Worm (Caenorhabditis elegans) whole organism, L4 larva: ENCODE data around the gene clpr-2.

ENCODE experiments used
- Y5F2A.4 ChIP-seq: fragments of 200-800 bp; sonication (Bioruptor generic); optimal IDR thresholded peaks from 2 replicates; lab custom pipeline; 2018; ENCODE audit warnings: mild to moderate bottlenecking, missing genetic modification characterization, missing compliant biosample characterization
- ZK337.2 ChIP-seq: fragments of 200-800 bp; sonication (Bioruptor generic); IDR thresholded peaks from 2 replicates; pipeline ENCODE4 v1.3.6; 2022; ENCODE audit warnings: missing genetic modification reagents, missing genetic modification characterization, missing compliant biosample characterization
- aha-1 ChIP-seq: fragments of 150-350 bp; peaks from one replicate; lab custom pipeline; 2014; ENCODE audit warnings: missing biosample characterization, missing genetic modification characterization
- aly-2 ChIP-seq: sonication (generic microtip); optimal IDR thresholded peaks from 2 replicates; lab custom pipeline; 2018; ENCODE audit warnings: missing biosample characterization, missing genetic modification characterization
- ceh-20 ChIP-seq: fragments of 200-800 bp; sonication (Bioruptor generic); IDR thresholded peaks from 2 replicates; pipeline ENCODE4 v1.3.6; 2022; ENCODE audit warnings: missing genetic modification reagents, missing genetic modification characterization, missing compliant biosample characterization
- ceh-28 ChIP-seq: fragments of 150-350 bp; optimal IDR thresholded peaks from 2 replicates; lab custom pipeline; 2014; ENCODE audit warnings: missing biosample characterization, missing genetic modification reagents, missing genetic modification characterization
- daf-16 ChIP-seq, 3 experiments: sonication (generic microtip); optimal IDR thresholded peaks; 2 replicates each; lab custom pipeline; 2016 to 2017; ENCODE audit warnings: missing genetic modification characterization in 3 of 3, missing genetic modification reagents in 3 of 3, mild to moderate bottlenecking in 2 of 3, missing compliant biosample characterization in 2 of 3, missing biosample characterization in 1 of 3, moderate library complexity in 1 of 3
- dmd-9 ChIP-seq: fragments of 200-800 bp; sonication (Bioruptor generic); IDR thresholded peaks from 2 replicates; pipeline ENCODE4 v1.3.6; 2022; ENCODE audit warnings: missing genetic modification reagents, missing genetic modification characterization, missing compliant biosample characterization
- dve-1 ChIP-seq: sonication (generic microtip); optimal IDR thresholded peaks from 2 replicates; lab custom pipeline; 2017; ENCODE audit warnings: antibody characterized with exemption, mild to moderate bottlenecking, missing genetic modification characterization, missing compliant biosample characterization; ENCODE audit not compliant: insufficient read depth
- lin-38 ChIP-seq: fragments of 200-800 bp; sonication (Bioruptor generic); IDR thresholded peaks from 2 replicates; pipeline ENCODE4 v1.3.6; 2022; ENCODE audit warnings: missing genetic modification reagents, missing genetic modification characterization, missing compliant biosample characterization
- lsy-2 ChIP-seq, 2 experiments: fragments of 150-350 bp in 1 of 2; sonication (generic microtip) in 1 of 2; optimal IDR thresholded peaks; 2 replicates each; lab custom pipeline; 2014 to 2017; ENCODE audit warnings: missing biosample characterization in 2 of 2, missing genetic modification characterization in 2 of 2
- mdl-1 ChIP-seq, 2 experiments: fragments of 150-350 bp in 1 of 2; sonication (generic microtip) in 1 of 2; optimal IDR thresholded peaks; 2 replicates each; lab custom pipeline; 2014 to 2017; ENCODE audit warnings: missing biosample characterization in 2 of 2, missing genetic modification characterization in 2 of 2
- mes-2 ChIP-seq: sonication (generic microtip); optimal IDR thresholded peaks from 2 replicates; lab custom pipeline; 2016; ENCODE audit warnings: missing genotype, mild to moderate bottlenecking, missing genetic modification characterization, missing compliant biosample characterization; ENCODE audit not compliant: poor library complexity, severe bottlenecking
- nhr-102 ChIP-seq: sonication (generic microtip); optimal IDR thresholded peaks from 2 replicates; lab custom pipeline; 2016; ENCODE audit warnings: mild to moderate bottlenecking, missing genetic modification characterization, moderate library complexity, missing compliant biosample characterization
- nhr-48 ChIP-seq: sonication (generic microtip); optimal IDR thresholded peaks from 2 replicates; lab custom pipeline; 2016; ENCODE audit warnings: mild to moderate bottlenecking, missing genetic modification characterization, missing compliant biosample characterization
- pqm-1 ChIP-seq: sonication (generic microtip); optimal IDR thresholded peaks from 2 replicates; lab custom pipeline; 2017; ENCODE audit warnings: missing biosample characterization, missing genetic modification characterization
- rbr-2 ChIP-seq: sonication (generic microtip); optimal IDR thresholded peaks from 2 replicates; lab custom pipeline; 2016; ENCODE audit warnings: missing genotype, missing genetic modification characterization, missing compliant biosample characterization
- set-16 ChIP-seq: fragments of 200-800 bp; sonication (Bioruptor generic); IDR thresholded peaks from 2 replicates; pipeline ENCODE4 v1.3.6; 2022; ENCODE audit warnings: missing genetic modification reagents, missing genetic modification characterization, missing compliant biosample characterization
- skn-1 ChIP-seq: fragments of 150-350 bp; optimal IDR thresholded peaks from 2 replicates; lab custom pipeline; 2014; ENCODE audit warnings: missing biosample characterization, missing genetic modification characterization
- snpc-1.2 ChIP-seq: fragments of 200-800 bp; sonication (Bioruptor generic); IDR thresholded peaks from 2 replicates; pipeline ENCODE4 v1.3.6; 2022; ENCODE audit warnings: missing genetic modification reagents, missing genetic modification characterization, missing compliant biosample characterization
- spr-1 ChIP-seq: sonication (generic microtip); optimal IDR thresholded peaks from 2 replicates; lab custom pipeline; 2016; ENCODE audit warnings: mild to moderate bottlenecking, missing genetic modification characterization, missing compliant biosample characterization
- tag-97 ChIP-seq: fragments of 200-800 bp; sonication (Bioruptor generic); IDR thresholded peaks from 2 replicates; pipeline ENCODE4 v1.3.6; 2022; ENCODE audit warnings: missing genetic modification characterization, missing compliant biosample characterization
- tra-1 ChIP-seq: fragments of 200-800 bp; sonication (Bioruptor generic); IDR thresholded peaks from 2 replicates; pipeline ENCODE4 v1.3.6; 2022; ENCODE audit warnings: missing genetic modification reagents, missing genetic modification characterization, missing compliant biosample characterization
- unc-62 ChIP-seq, 3 experiments: fragments of 150-350 bp in 1 of 3; sonication (generic microtip); optimal IDR thresholded peaks in 2 of 3; peaks in 1 of 3; 1 replicate in 1 of 3; 2 replicates in 2 of 3; lab custom pipeline; 2014 to 2017; ENCODE audit warnings: missing biosample characterization in 3 of 3, missing genetic modification characterization in 3 of 3, missing genetic modification reagents in 3 of 3, missing genotype in 1 of 3
- vab-7 ChIP-seq: fragments of 200-800 bp; sonication (Bioruptor generic); IDR thresholded peaks from 2 replicates; pipeline ENCODE4 v1.3.6; 2022; ENCODE audit warnings: missing genetic modification reagents, missing genetic modification characterization, missing compliant biosample characterization
- ztf-11 ChIP-seq: fragments of 150-350 bp; optimal IDR thresholded peaks from 2 replicates; lab custom pipeline; 2014; ENCODE audit warnings: missing biosample characterization, missing genetic modification characterization
- ztf-7 ChIP-seq: fragments of 150-350 bp; optimal IDR thresholded peaks from 2 replicates; lab custom pipeline; 2014; ENCODE audit warnings: missing biosample characterization, missing genetic modification characterization

Gene clpr-2

DNA sequence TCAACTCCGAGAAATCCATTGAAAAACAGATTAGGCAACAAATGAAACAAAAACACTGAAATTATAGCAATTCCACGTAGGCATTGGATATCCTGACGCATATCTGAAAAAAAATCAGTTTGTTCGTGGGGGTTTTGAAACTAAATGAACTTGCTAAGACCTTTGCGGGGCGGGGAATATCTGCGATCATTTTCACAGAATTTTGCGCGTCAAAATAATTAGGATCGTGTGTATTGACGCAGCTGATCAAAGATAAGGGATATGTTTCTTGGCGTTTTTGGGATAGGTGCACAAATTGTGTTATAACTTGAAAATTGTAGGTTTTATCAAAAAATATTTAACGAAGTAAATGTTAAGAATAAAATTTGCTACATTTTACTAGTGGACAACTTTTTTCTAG lies 8.1 kb downstream of the clpr-2 start, which contains the start of gene oac-30:
oac-30 (minus strand) TSS at position 101 of the 400 bp plus-strand sequence.
- TF ChIP-seq lin-38 (GFP tag; lab: Robert Waterston, UW) (no peak), mdl-1 (tag; optimal IDR thresholded peaks at IDR 0.05; lab: Kevin White, UChicago) (no peak), tra-1 (GFP tag; lab: Robert Waterston, UW) (no peak), dve-1 (tag; lab: Kevin White, UChicago) (no peak), daf-16 (GFP tag; optimal IDR thresholded peaks at IDR 0.05; lab: Kevin White, UChicago) (no peak), daf-16 (tag; optimal IDR thresholded peaks at IDR 0.05; lab: Kevin White, UChicago) (no peak), lsy-2 (tag; optimal IDR thresholded peaks at IDR 0.05; lab: Kevin White, UChicago) (no peak), skn-1 (tag; lab: Kevin White, UChicago) (no peak), snpc-1.2 (GFP tag; lab: Robert Waterston, UW) (no peak), dmd-9 (no peak), Y5F2A.4 (GFP tag; lab: Kevin White, UChicago) (no peak), ceh-28 (tag; lab: Kevin White, UChicago) (no peak), vab-7 (no peak)
- TF ChIP-seq, all 104 proteins: peak for 0

DNA sequence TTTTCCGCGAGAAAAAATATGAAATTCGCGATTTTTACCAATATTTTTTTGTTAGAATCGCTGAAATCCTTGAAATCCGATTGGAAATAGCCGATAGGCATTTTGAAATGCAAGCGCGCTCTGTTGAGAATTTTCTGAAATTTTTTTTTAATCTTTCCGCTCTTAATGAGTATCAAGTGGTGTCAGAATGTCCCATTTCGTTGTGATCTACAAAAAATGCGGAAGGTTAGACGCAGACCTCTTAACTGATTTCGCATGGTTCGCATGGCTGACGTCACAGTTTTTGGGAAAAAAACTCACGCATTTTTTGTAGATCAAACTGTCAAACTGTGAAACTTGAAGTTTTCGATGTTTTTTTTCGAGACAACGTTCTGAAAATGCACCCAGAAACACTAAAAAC lies 13.1 kb downstream of the clpr-2 start, which contains the start of gene srw-66:
srw-66 (minus strand) TSS at position 101 of the 400 bp plus-strand sequence.
- TF ChIP-seq Y5F2A.4 (GFP tag; lab: Kevin White, UChicago) (no peak), nhr-48 (no peak), ztf-7 (no peak), aly-2 (tag; lab: Kevin White, UChicago) (no peak), unc-62 (GFP tag; optimal IDR thresholded peaks at IDR 0.05 in 1 of 2; lab: Kevin White, UChicago) (no peak), unc-62 (tag; optimal IDR thresholded peaks at IDR 0.05; lab: Kevin White, UChicago) (no peak), skn-1 (tag; lab: Kevin White, UChicago) (no peak)

DNA sequence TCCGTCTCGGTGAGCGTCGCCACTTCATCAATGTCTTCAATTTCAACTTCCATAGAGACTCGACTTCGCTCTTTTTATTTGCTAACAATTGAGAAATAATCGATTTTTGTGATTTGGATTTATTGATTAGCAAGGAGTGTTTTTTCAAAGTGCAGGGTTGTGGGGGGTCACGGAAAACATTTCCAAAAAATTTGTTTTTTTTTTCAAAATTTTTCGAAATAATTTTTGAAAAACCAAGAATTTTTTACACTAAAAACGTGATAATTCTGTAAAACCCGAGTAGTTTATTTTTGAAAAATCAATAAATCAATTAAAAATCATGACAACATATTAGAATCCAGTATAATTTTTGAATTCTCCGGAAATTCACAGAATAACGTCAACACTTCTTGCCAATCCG lies 16.7 kb downstream of the clpr-2 start, which contains the start of gene Y57G7A.5:
Y57G7A.5 (minus strand) TSS at position 101 of the 400 bp plus-strand sequence.
- TF ChIP-seq rbr-2 (tag; lab: Kevin White, UChicago) (no peak), set-16 (GFP tag; lab: Robert Waterston, UW) (no peak), nhr-102 (tag; lab: Kevin White, UChicago) (no peak), ztf-11 (tag; lab: Kevin White, UChicago) (no peak), mes-2 (tag; lab: Kevin White, UChicago) (no peak)

DNA sequence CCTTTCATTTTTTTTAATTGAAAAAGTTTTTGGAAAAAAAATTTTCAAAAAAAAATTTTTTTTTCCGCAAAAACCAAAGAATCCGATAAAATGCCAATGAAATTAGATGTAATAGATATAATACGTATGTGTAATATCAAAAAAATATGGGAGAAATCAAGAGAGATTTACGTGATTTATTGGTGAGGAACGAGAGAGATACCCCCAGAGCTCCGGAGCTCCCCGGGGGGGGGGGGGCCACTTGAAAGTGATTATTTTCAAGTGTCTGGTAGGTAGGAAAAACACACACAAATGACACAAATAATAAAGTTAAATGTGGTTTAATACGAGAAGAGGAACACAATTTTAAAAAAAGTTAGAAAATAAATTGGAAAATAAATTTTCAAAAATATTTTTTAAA lies 18.0 kb downstream of the clpr-2 start, which contains the start of gene Y57G7A.11:
Y57G7A.11 (minus strand) TSS at position 101 of the 400 bp plus-strand sequence.
- no peak for TF ChIP-seq vab-7
- TF ChIP-seq ceh-20 (GFP tag; lab: Robert Waterston, UW): no peak
- TF ChIP-seq pqm-1 (tag; lab: Kevin White, UChicago): no peak
- TF ChIP-seq aly-2 (tag; lab: Kevin White, UChicago): no peak
- no peak for TF ChIP-seq rbr-2 (tag; lab: Kevin White, UChicago)
- no peak for TF ChIP-seq spr-1 (tag; lab: Kevin White, UChicago)
- TF ChIP-seq lin-38 (GFP tag; lab: Robert Waterston, UW): no peak
- no peak for TF ChIP-seq tag-97 (GFP tag; lab: Robert Waterston, UW)
- TF ChIP-seq, all 104 proteins: peak for 0

DNA sequence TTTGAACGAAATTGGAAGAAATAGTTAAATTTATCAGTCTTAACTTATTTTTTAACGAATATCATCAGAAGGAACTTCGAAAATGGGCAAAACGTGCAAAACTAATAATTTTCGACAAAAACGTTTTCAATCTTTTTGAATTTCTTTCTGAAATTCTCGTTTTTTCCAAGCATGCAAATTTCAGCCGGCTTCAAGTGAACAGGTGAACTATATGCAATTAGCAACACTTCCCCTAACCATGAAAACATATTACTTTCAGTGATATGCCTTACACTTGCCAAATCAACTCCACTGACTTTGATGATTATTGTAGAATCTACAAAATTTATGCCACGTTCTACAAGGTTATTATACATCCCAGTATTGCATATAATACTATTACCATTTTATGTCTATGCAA lies 19.6 kb downstream of the clpr-2 start, which contains the start of gene srz-63:
srz-63 (plus strand) TSS at position 301 of the 400 bp plus-strand sequence.
- peak; percentile 18 for TF ChIP-seq aha-1 (tag; lab: Kevin White, UChicago)

DNA sequence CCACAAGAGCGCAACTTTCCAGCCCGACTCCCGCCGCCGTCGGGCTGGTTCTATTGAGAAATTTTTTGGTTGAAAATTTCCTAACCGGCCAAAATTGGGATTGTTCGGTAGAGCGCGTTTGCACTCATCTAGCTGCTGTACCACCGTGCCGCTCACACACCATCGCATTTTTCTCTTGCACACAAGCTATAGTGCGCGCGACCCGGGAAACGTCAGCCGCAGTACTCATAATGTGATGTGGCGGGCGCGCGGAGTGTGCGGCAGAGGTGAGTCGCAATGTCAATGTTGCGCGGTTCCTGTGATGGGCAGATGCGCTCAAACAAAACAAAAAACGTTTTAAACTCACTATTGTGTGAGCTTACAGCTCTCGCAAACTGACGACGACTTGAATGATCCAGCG lies 26.3 kb downstream of the clpr-2 start:
- TF ChIP-seq set-16 (GFP tag; lab: Robert Waterston, UW) (peak; percentile 18; the same call in 1 of the 2 replicates), ZK337.2 (GFP tag; lab: Robert Waterston, UW) (no peak)
